Fruit fly (Drosophila melanogaster) whole organism, wandering third instar larva: ENCODE data around the gene CG13738.

Experiments
- Abd-B ChIP-seq: fragments of >200 bp; optimal IDR thresholded peaks from 2 replicates; lab custom pipeline; 2017; ENCODE audit warnings: missing biosample characterization, missing genetic modification characterization
- CG9705 ChIP-seq: fragments of 200-800 bp; sonication (Bioruptor generic); optimal IDR thresholded peaks from 2 replicates; lab custom pipeline; 2018; ENCODE audit warnings: missing biosample characterization, mild to moderate bottlenecking, missing genetic modification characterization
- CrebA ChIP-seq: fragments of 200-800 bp; sonication (Bioruptor generic); optimal IDR thresholded peaks from 2 replicates; lab custom pipeline; 2016; ENCODE audit warnings: missing biosample characterization, mild to moderate bottlenecking, missing genetic modification characterization, borderline replicate concordance
- Dfd ChIP-seq: fragments of >200 bp; optimal IDR thresholded peaks from 2 replicates; lab custom pipeline; 2017; ENCODE audit warnings: missing biosample characterization, missing genetic modification characterization
- Dif ChIP-seq: fragments of 200-275, 200-300 bp; sonication (Bioruptor generic); optimal IDR thresholded peaks from 2 replicates; lab custom pipeline; 2018; ENCODE audit warnings: missing biosample characterization, missing genetic modification characterization; ENCODE audit not compliant: partially characterized antibody
- Hnf4 ChIP-seq: fragments of 200-800 bp; sonication (Bioruptor generic); optimal IDR thresholded peaks from 2 replicates; lab custom pipeline; 2016; ENCODE audit warnings: missing biosample characterization, mild to moderate bottlenecking, missing genetic modification characterization
- Hr78 ChIP-seq: fragments of >200 bp; optimal IDR thresholded peaks from 2 replicates; lab custom pipeline; 2017; ENCODE audit warnings: missing biosample characterization, missing genetic modification characterization
- Hr83 ChIP-seq: fragments of 200-300 bp; sonication (Bioruptor generic); optimal IDR thresholded peaks from 2 replicates; lab custom pipeline; 2016; ENCODE audit warnings: missing biosample characterization, mild to moderate bottlenecking, missing genetic modification characterization, moderate library complexity; ENCODE audit not compliant: poor library complexity, severe bottlenecking
- Jra ChIP-seq: sonication (Bioruptor generic); optimal IDR thresholded peaks from 2 replicates; lab custom pipeline; 2016; ENCODE audit warnings: missing biosample characterization, missing genetic modification characterization
- Mio ChIP-seq: sonication (Bioruptor generic); optimal IDR thresholded peaks from 2 replicates; lab custom pipeline; 2016; ENCODE audit warnings: missing biosample characterization, missing genetic modification characterization
- Myc ChIP-seq: fragments of >200 bp; optimal IDR thresholded peaks from 2 replicates; lab custom pipeline; 2017
- Rel ChIP-seq, 2 experiments: fragments of 200-800 bp; sonication (Bioruptor generic) in 1 of 2; optimal IDR thresholded peaks; 2 replicates in 1 of 2; 3 replicates in 1 of 2; lab custom pipeline; 2016 to 2019; ENCODE audit warnings: mild to moderate bottlenecking in 2 of 2, missing biosample characterization in 2 of 2, missing genetic modification characterization in 2 of 2, moderate library complexity in 1 of 2
- Sp1 ChIP-seq: fragments of 200-800 bp; sonication (Bioruptor generic); optimal IDR thresholded peaks from 3 replicates; lab custom pipeline; 2019; ENCODE audit warnings: missing biosample characterization, mild to moderate bottlenecking, missing genetic modification characterization, moderate library complexity
- Vsx2 ChIP-seq: fragments of 200-300, 225-300 bp; sonication (Bioruptor generic); optimal IDR thresholded peaks from 2 replicates; lab custom pipeline; 2018; ENCODE audit warnings: missing biosample characterization, missing genetic modification characterization; ENCODE audit not compliant: partially characterized antibody
- br ChIP-seq: fragments of 200-800 bp; sonication (Bioruptor generic); optimal IDR thresholded peaks from 2 replicates; lab custom pipeline; 2016; ENCODE audit warnings: missing biosample characterization, missing genetic modification characterization
- brk ChIP-seq: fragments of 200-800 bp; sonication (Bioruptor generic); optimal IDR thresholded peaks from 2 replicates; lab custom pipeline; 2016; ENCODE audit warnings: missing biosample characterization, mild to moderate bottlenecking, missing genetic modification characterization
- dl ChIP-seq, 2 experiments: fragments of 175-275, 200-275 bp in 1 of 2; fragments of 200-275 bp in 1 of 2; sonication (Bioruptor generic); optimal IDR thresholded peaks; lab custom pipeline; 2018; ENCODE audit warnings: mild to moderate bottlenecking in 2 of 2, missing biosample characterization in 2 of 2, missing genetic modification characterization in 2 of 2, moderate library complexity in 2 of 2; ENCODE audit not compliant: partially characterized antibody in 2 of 2, insufficient read depth in 1 of 2
- dmrt93B ChIP-seq: fragments of 200-800 bp; sonication (Bioruptor generic); optimal IDR thresholded peaks from 2 replicates; lab custom pipeline; 2018; ENCODE audit warnings: missing biosample characterization, mild to moderate bottlenecking, missing genetic modification characterization
- ey ChIP-seq: fragments of 200-800 bp; sonication (Bioruptor generic); optimal IDR thresholded peaks from 2 replicates; lab custom pipeline; 2016; ENCODE audit warnings: missing biosample characterization, missing genetic modification characterization
- foxo ChIP-seq, 2 experiments: fragments of 200-800 bp; sonication (Bioruptor generic); optimal IDR thresholded peaks; 2 replicates in 1 of 2; 3 replicates in 1 of 2; lab custom pipeline; 2016 to 2017; ENCODE audit warnings: missing biosample characterization in 2 of 2, missing genetic modification characterization in 2 of 2
- h ChIP-seq: fragments of 200-800 bp; sonication (Bioruptor generic); optimal IDR thresholded peaks from 3 replicates; lab custom pipeline; 2016; ENCODE audit warnings: missing biosample characterization, mild to moderate bottlenecking, missing genetic modification characterization
- jim ChIP-seq: fragments of 175-275, 200-325 bp; sonication (Bioruptor generic); optimal IDR thresholded peaks from 2 replicates; lab custom pipeline; 2016; ENCODE audit warnings: missing biosample characterization, mild to moderate bottlenecking, missing genetic modification characterization
- lola ChIP-seq: fragments of >200 bp; optimal IDR thresholded peaks from 2 replicates; lab custom pipeline; 2017; ENCODE audit warnings: missing biosample characterization, missing genetic modification characterization
- rgr ChIP-seq: fragments of 200-800 bp; sonication (Bioruptor generic); optimal IDR thresholded peaks from 3 replicates; lab custom pipeline; 2016; ENCODE audit warnings: missing biosample characterization, mild to moderate bottlenecking, missing genetic modification characterization
- sage ChIP-seq: fragments of 200-800 bp; sonication (Bioruptor generic); optimal IDR thresholded peaks from 2 replicates; lab custom pipeline; 2016; ENCODE audit warnings: missing biosample characterization, mild to moderate bottlenecking, missing genetic modification characterization
- sv ChIP-seq: fragments of 200-800 bp; sonication (Bioruptor generic); optimal IDR thresholded peaks from 3 replicates; lab custom pipeline; 2016; ENCODE audit warnings: missing biosample characterization, missing genetic modification characterization
- tai ChIP-seq: sonication (Bioruptor generic); optimal IDR thresholded peaks from 2 replicates; lab custom pipeline; 2016; ENCODE audit warnings: missing biosample characterization, missing genetic modification characterization
- woc ChIP-seq: sonication (Bioruptor generic); optimal IDR thresholded peaks from 2 replicates; lab custom pipeline; 2016; ENCODE audit warnings: missing biosample characterization, mild to moderate bottlenecking, missing genetic modification characterization

CG13738 gene

dm6 chr3L:13952484-13953048, 20.7 kb downstream of the CG13738 start:
- TF ChIP-seq lola (no peak), Dfd (GFP tag; lab: Kevin White, UChicago) (no peak), woc (GFP tag; lab: Kevin White, UChicago) (no peak), br (GFP tag; lab: Kevin White, UChicago) (no peak), Myc (lab: Kevin White, UChicago) (no peak), foxo (GFP tag; optimal IDR thresholded peaks at IDR 0.05; lab: Kevin White, UChicago) (no peak), Hr78 (GFP tag; lab: Kevin White, UChicago) (no peak), Vsx2 (GFP tag; lab: Kevin White, UChicago) (no peak), Hnf4 (GFP tag; lab: Kevin White, UChicago) (no peak), sv (no peak), brk (GFP tag; lab: Kevin White, UChicago) (no peak), ey (GFP tag; lab: Kevin White, UChicago) (no peak), h (GFP tag; lab: Kevin White, UChicago) (peak; percentile 80), dmrt93B (GFP tag; lab: Kevin White, UChicago) (no peak), Mio (GFP tag; lab: Kevin White, UChicago) (no peak), CG9705 (GFP tag; lab: Kevin White, UChicago) (no peak), Jra (GFP tag; lab: Kevin White, UChicago) (no peak), CrebA (GFP tag; lab: Kevin White, UChicago) (peak; percentile 23), jim (GFP tag; lab: Kevin White, UChicago) (no peak), Rel (GFP tag; optimal IDR thresholded peaks at IDR 0.05; lab: Kevin White, UChicago) (no peak), Rel (tag; optimal IDR thresholded peaks at IDR 0.05; lab: Kevin White, UChicago) (peak; percentile 16)

- no peak for TF ChIP-seq Hnf4 (GFP tag; lab: Kevin White, UChicago)
- TF ChIP-seq rgr (GFP tag; lab: Kevin White, UChicago) = peak; percentile 38
- TF ChIP-seq Hr83 (GFP tag; lab: Kevin White, UChicago) = peak; percentile 16
- TF ChIP-seq Hr78 (GFP tag; lab: Kevin White, UChicago) = no peak
- TF ChIP-seq tai (GFP tag; lab: Kevin White, UChicago) = peak; percentile 12
- peak; percentile 28 for TF ChIP-seq brk (GFP tag; lab: Kevin White, UChicago)
- TF ChIP-seq Sp1 (GFP tag; lab: Kevin White, UChicago) = peak; percentile 4
- TF ChIP-seq h (GFP tag; lab: Kevin White, UChicago) = peak; percentile 46
- TF ChIP-seq, all 38 proteins: peak for 6
These were observed 21.7 kb downstream of the CG13738 start for dm6 chr3L:13951564-13951963.

dm6 chr3L:13949440-13950066, 23.7 kb downstream of the CG13738 start:
- TF ChIP-seq h (GFP tag; lab: Kevin White, UChicago) = peak; percentile 16
- TF ChIP-seq foxo (GFP tag; optimal IDR thresholded peaks at IDR 0.05; lab: Kevin White, UChicago) = peak in 1 of 2 experiments; percentile 21
- no peak for TF ChIP-seq dmrt93B (GFP tag; lab: Kevin White, UChicago)
- TF ChIP-seq rgr (GFP tag; lab: Kevin White, UChicago) = peak; percentile 10
- no peak for TF ChIP-seq Hr83 (GFP tag; lab: Kevin White, UChicago)
- no peak for TF ChIP-seq jim (GFP tag; lab: Kevin White, UChicago)
- TF ChIP-seq ey (GFP tag; lab: Kevin White, UChicago) = peak; percentile 22

- TF ChIP-seq CrebA (GFP tag; lab: Kevin White, UChicago) (peak; percentile 40), h (GFP tag; lab: Kevin White, UChicago) (peak; percentile 2), Abd-B (no peak), sage (GFP tag; lab: Kevin White, UChicago) (peak; percentile 51), Mio (GFP tag; lab: Kevin White, UChicago) (no peak), brk (GFP tag; lab: Kevin White, UChicago) (peak; percentile 50)
- TF ChIP-seq, all 38 proteins: peak for 4
These were observed 27.3 kb downstream of the CG13738 start for dm6 chr3L:13946003-13946402.

dm6 chr3L:13939151-13939499, 34.2 kb downstream of the CG13738 start, which contains the start of gene CG32137:
Gene CG32137 (plus strand): TSS chr3L:13939250.
- no peak for TF ChIP-seq CrebA (GFP tag; lab: Kevin White, UChicago)
- peak; percentile 74 for TF ChIP-seq Dif (GFP tag; lab: Kevin White, UChicago)
- peak in 1 of 2 experiments; percentile 41 for TF ChIP-seq dl (GFP tag; optimal IDR thresholded peaks at IDR 0.05; lab: Kevin White, UChicago; ENCODE audit: insufficient read depth in 1 of 2, partially characterized antibody in 2 of 2)
- TF ChIP-seq Rel (GFP tag; optimal IDR thresholded peaks at IDR 0.05; lab: Kevin White, UChicago) = no peak
- TF ChIP-seq Rel (tag; optimal IDR thresholded peaks at IDR 0.05; lab: Kevin White, UChicago) = peak; percentile 94
